Fruit fly (Drosophila melanogaster): Measurements from ENCODE around the gene CG9777.

dm6 chrX:16654931-16655409 is 22.9 kb upstream of the CG9777 start, which contains the start of the genes Nemp and r:
- TF ChIP-seq H15 (GFP tag; IDR thresholded peaks at IDR 0.05) (no peak), so (GFP tag; IDR thresholded peaks at IDR 0.05) (no peak), Mes4 (GFP tag; optimal IDR thresholded peaks at IDR 0.05) (no peak), Hr3 (GFP tag; optimal IDR thresholded peaks at IDR 0.05) (no peak), en (GFP tag; optimal IDR thresholded peaks at IDR 0.05) (no peak), CG14860 (GFP tag; IDR thresholded peaks at IDR 0.05; ENCODE audit: partially characterized antibody) (peak; percentile 49; the same call in 1 of the 3 replicates)
